Worm (Caenorhabditis elegans) whole organism, L1 larva: ENCODE results near the gene tbx-8.

Source experiments
- Y116A8C.19 ChIP-seq: sonication (generic microtip); optimal IDR thresholded peaks from 2 replicates; lab custom pipeline; 2016; ENCODE audit warnings: missing compliant biosample characterization, missing genetic modification characterization, borderline replicate concordance
- egl-27 ChIP-seq, 2 experiments: fragments of 150-350 bp in 1 of 2; sonication (generic microtip); optimal IDR thresholded peaks; 3 replicates each; lab custom pipeline; 2017 to 2018; ENCODE audit warnings: missing biosample characterization in 2 of 2, missing genetic modification characterization in 2 of 2, missing genetic modification reagents in 2 of 2
- elt-3 ChIP-seq, 6 experiments: fragments of 150-350 bp in 1 of 6; sonication (generic microtip); optimal IDR thresholded peaks; 2 replicates each; lab custom pipeline; 2017 to 2018; ENCODE audit warnings: missing biosample characterization in 6 of 6, missing genetic modification characterization in 6 of 6, inconsistent platforms in 1 of 6
- fkh-10 ChIP-seq: sonication (generic microtip); optimal IDR thresholded peaks from 2 replicates; lab custom pipeline; 2017; ENCODE audit warnings: missing biosample characterization, missing genetic modification reagents, missing genetic modification characterization
- nhr-237 ChIP-seq: fragments of 150-350 bp; optimal IDR thresholded peaks from 2 replicates; lab custom pipeline; 2014; ENCODE audit warnings: missing biosample characterization, missing genetic modification characterization
- nhr-84 ChIP-seq: sonication (generic microtip); optimal IDR thresholded peaks from 2 replicates; lab custom pipeline; 2017; ENCODE audit warnings: missing biosample characterization, missing genetic modification characterization
- nhr-90 ChIP-seq: sonication (generic microtip); optimal IDR thresholded peaks from 2 replicates; lab custom pipeline; 2016; ENCODE audit warnings: mild to moderate bottlenecking, missing genetic modification characterization, missing compliant biosample characterization; ENCODE audit not compliant: poor library complexity
- unc-62 ChIP-seq: fragments of 150-350 bp; optimal IDR thresholded peaks from 2 replicates; lab custom pipeline; 2014; ENCODE audit warnings: missing biosample characterization, missing genetic modification reagents, missing genetic modification characterization
- vab-15 ChIP-seq: sonication (generic microtip); optimal IDR thresholded peaks from 2 replicates; lab custom pipeline; 2017; ENCODE audit warnings: missing genotype, mild to moderate bottlenecking, missing genetic modification characterization, missing compliant biosample characterization

ce11 chrIII:10381473-10381872 lies 34.3 kb downstream of the tbx-8 start, which contains the start of gene C38H2.2:
- TF ChIP-seq fkh-10 (no peak), unc-62 (GFP tag; lab: Kevin White, UChicago) (no peak), egl-27 (tag; optimal IDR thresholded peaks at IDR 0.05; lab: Kevin White, UChicago) (no peak), nhr-237 (tag; lab: Kevin White, UChicago) (no peak), elt-3 (tag; optimal IDR thresholded peaks at IDR 0.05; lab: Kevin White, UChicago) (no peak), vab-15 (tag; lab: Kevin White, UChicago) (no peak), nhr-90 (tag; lab: Kevin White, UChicago) (no peak), Y116A8C.19 (no peak), nhr-84 (tag; lab: Kevin White, UChicago) (no peak)
